In genomic region chrX:3157048-3157703, dm6 we compare ENCODE assay signal across 1 fruit fly cellular context.
TF ChIP-seq lines count a peak whose summit lies in the region.

No protein-coding gene starts in this region.

TF ChIP-seq in whole organism, embryonic, 481 proteins besides CTCF, POLR2A, EP300 and RAD21 (continued from another document):
- TF ChIP-seq vnd (GFP tag; IDR thresholded peaks at IDR 0.05; lab: Robert Waterston, UW; ENCODE audit: partially characterized antibody) (no peak), Aef1 (GFP tag; IDR thresholded peaks at IDR 0.05; lab: Robert Waterston, UW) (0 out of 3 replicates have a peak, but pooled peaks have one; percentile 21), CG30403 (GFP tag; optimal IDR thresholded peaks at IDR 0.05; lab: Kevin White, UChicago) (peak; percentile 45), CG12769 (tag; optimal IDR thresholded peaks at IDR 0.05; lab: Kevin White, UChicago) (peak; percentile 73), CG9215 (GFP tag; IDR thresholded peaks at IDR 0.05; lab: Robert Waterston, UW) (0 out of 2 replicates have a peak, but pooled peaks have one; percentile 19), chinmo (GFP tag; IDR thresholded peaks at IDR 0.05; lab: Robert Waterston, UW; ENCODE audit: partially characterized antibody) (0 out of 4 replicates have a peak, but pooled peaks have one; percentile 22), dysf (GFP tag; IDR thresholded peaks at IDR 0.05; lab: Robert Waterston, UW) (peak; percentile 59; the same call in 2 of the 3 replicates), shn (GFP tag; optimal IDR thresholded peaks at IDR 0.05; lab: Kevin White, UChicago) (peak; percentile 12), zf30C (GFP tag; optimal IDR thresholded peaks at IDR 0.05; lab: Kevin White, UChicago) (peak; percentile 1), CG13424 (tag; optimal IDR thresholded peaks at IDR 0.05; lab: Kevin White, UChicago) (peak; percentile 9), CG9932 (GFP tag; IDR thresholded peaks at IDR 0.05; lab: Robert Waterston, UW) (peak; percentile 70), Hsf (GFP tag; optimal IDR thresholded peaks at IDR 0.05; lab: Kevin White, UChicago) (peak; percentile 8), CG3065 (GFP tag; optimal IDR thresholded peaks at IDR 0.05; lab: Kevin White, UChicago) (no peak), CG3407 (GFP tag; optimal IDR thresholded peaks at IDR 0.05; lab: Kevin White, UChicago) (no peak), bab2 (GFP tag; optimal IDR thresholded peaks at IDR 0.05; lab: Kevin White, UChicago) (peak; percentile 5), fd102C (GFP tag; optimal IDR thresholded peaks at IDR 0.05; lab: Kevin White, UChicago) (no peak), CG2120 (GFP tag; optimal IDR thresholded peaks at IDR 0.05; lab: Kevin White, UChicago) (peak; percentile 57), CG10147 (GFP tag; optimal IDR thresholded peaks at IDR 0.05; lab: Kevin White, UChicago) (no peak), bcd (GFP tag; optimal IDR thresholded peaks at IDR 0.05; lab: Kevin White, UChicago) (peak; percentile 17), D19B (GFP tag; optimal IDR thresholded peaks at IDR 0.05; lab: Kevin White, UChicago) (peak; percentile 16), Taf1 (GFP tag; IDR thresholded peaks at IDR 0.05; lab: Robert Waterston, UW) (no peak), CG13123 (GFP tag; optimal IDR thresholded peaks at IDR 0.05; lab: Kevin White, UChicago) (peak; percentile 11), Atf6 (GFP tag; IDR thresholded peaks at IDR 0.05; lab: Robert Waterston, UW) (peak; percentile 37; the same call in 1 of the 2 replicates), CG15514 (GFP tag; optimal IDR thresholded peaks at IDR 0.05; lab: Kevin White, UChicago) (peak; percentile 5), Doc2 (GFP tag; IDR thresholded peaks at IDR 0.05; lab: Robert Waterston, UW) (no peak), CG11560 (tag; IDR thresholded peaks at IDR 0.05; lab: Robert Waterston, UW) (no peak), grau (tag; optimal IDR thresholded peaks at IDR 0.05; lab: Kevin White, UChicago) (peak; percentile 37), CG10431 (GFP tag; optimal IDR thresholded peaks at IDR 0.05; lab: Kevin White, UChicago) (no peak), gem (tag; optimal IDR thresholded peaks at IDR 0.05; lab: Kevin White, UChicago) (peak; percentile 58), nom (GFP tag; optimal IDR thresholded peaks at IDR 0.05; lab: Kevin White, UChicago) (no peak), Asciz (GFP tag; optimal IDR thresholded peaks at IDR 0.05; lab: Kevin White, UChicago) (no peak), CG17385 (GFP tag; optimal IDR thresholded peaks at IDR 0.05; lab: Kevin White, UChicago) (peak; percentile 9), Xbp1 (GFP tag; optimal IDR thresholded peaks at IDR 0.05; lab: Kevin White, UChicago) (peak; percentile 2), nerfin-2 (GFP tag; IDR thresholded peaks at IDR 0.05; lab: Robert Waterston, UW; ENCODE audit: partially characterized antibody) (no peak), Gug (GFP tag; IDR thresholded peaks at IDR 0.05; lab: Robert Waterston, UW) (peak; percentile 17; the same call in 2 of the 4 replicates), CG2678 (tag; optimal IDR thresholded peaks at IDR 0.05; lab: Kevin White, UChicago) (peak; percentile 56), PHDP (tag; optimal IDR thresholded peaks at IDR 0.05; lab: Kevin White, UChicago) (peak; percentile 35), H2.0 (GFP tag; IDR thresholded peaks at IDR 0.05; lab: Robert Waterston, UW) (peak; percentile 14; the same call in 1 of the 2 replicates), sisA (GFP tag; IDR thresholded peaks at IDR 0.05; lab: Robert Waterston, UW) (no peak), HLH54F (GFP tag; optimal IDR thresholded peaks at IDR 0.05; lab: Kevin White, UChicago) (peak; percentile 0), CoRest (tag; optimal IDR thresholded peaks at IDR 0.05; lab: Kevin White, UChicago) (peak; percentile 43), tna (GFP tag; IDR thresholded peaks at IDR 0.05; lab: Robert Waterston, UW; ENCODE audit: partially characterized antibody) (no peak), CG4282 (GFP tag; optimal IDR thresholded peaks at IDR 0.05; lab: Kevin White, UChicago) (no peak), NC2β (GFP tag; optimal IDR thresholded peaks at IDR 0.05; lab: Kevin White, UChicago) (no peak), pb (GFP tag; optimal IDR thresholded peaks at IDR 0.05; lab: Kevin White, UChicago) (no peak), Bgb (GFP tag; IDR thresholded peaks at IDR 0.05; lab: Robert Waterston, UW; ENCODE audit: partially characterized antibody) (no peak), CG3281 (GFP tag; optimal IDR thresholded peaks at IDR 0.05; lab: Kevin White, UChicago) (peak; percentile 21), CG18011 (GFP tag; optimal IDR thresholded peaks at IDR 0.05; lab: Kevin White, UChicago) (no peak), CG14441 (GFP tag; IDR thresholded peaks at IDR 0.05; lab: Robert Waterston, UW) (peak; percentile 43; the same call in 1 of the 2 replicates), Ets65A (GFP tag; lab: Kevin White, UChicago) (peak; percentile 67), Awh (GFP tag; IDR thresholded peaks at IDR 0.05; lab: Robert Waterston, UW) (peak; percentile 85), C15 (GFP tag; IDR thresholded peaks at IDR 0.05; lab: Robert Waterston, UW) (no peak), unpg (GFP tag; optimal IDR thresholded peaks at IDR 0.05; lab: Kevin White, UChicago) (peak; percentile 43), mam (GFP tag; optimal IDR thresholded peaks at IDR 0.05; lab: Kevin White, UChicago) (peak; percentile 10), CG8765 (GFP tag; IDR thresholded peaks at IDR 0.05; lab: Robert Waterston, UW) (no peak), Meics (GFP tag; optimal IDR thresholded peaks at IDR 0.05; lab: Kevin White, UChicago) (peak; percentile 6), CG11247 (GFP tag; IDR thresholded peaks at IDR 0.05; lab: Robert Waterston, UW) (peak; percentile 43; the same call in 1 of the 2 replicates), CG11504 (tag; optimal IDR thresholded peaks at IDR 0.05; lab: Kevin White, UChicago) (peak; percentile 46), CG1603 (tag; optimal IDR thresholded peaks at IDR 0.05; lab: Kevin White, UChicago) (peak; percentile 39), HHEX (GFP tag; optimal IDR thresholded peaks at IDR 0.05; lab: Kevin White, UChicago) (peak; percentile 23), dpn (GFP tag; optimal IDR thresholded peaks at IDR 0.05; lab: Kevin White, UChicago) (peak in 1 of 2 experiments; percentile 37), abd-A (tag; optimal IDR thresholded peaks at IDR 0.05; lab: Kevin White, UChicago) (peak; percentile 86), lab (GFP tag; optimal IDR thresholded peaks at IDR 0.05; lab: Kevin White, UChicago) (peak; percentile 39), Rfx (GFP tag; IDR thresholded peaks at IDR 0.05; lab: Robert Waterston, UW) (peak; percentile 78), amos (GFP tag; IDR thresholded peaks at IDR 0.05; lab: Robert Waterston, UW; ENCODE audit: partially characterized antibody) (no peak), insv (GFP tag; optimal IDR thresholded peaks at IDR 0.05; lab: Kevin White, UChicago) (no peak), Hr51 (GFP tag; optimal IDR thresholded peaks at IDR 0.05; lab: Kevin White, UChicago) (peak in 1 of 2 experiments; percentile 42), CG8290 (GFP tag; optimal IDR thresholded peaks at IDR 0.05; lab: Kevin White, UChicago) (no peak), CG8290 (tag; optimal IDR thresholded peaks at IDR 0.05; lab: Kevin White, UChicago) (peak in 1 of 2 experiments; percentile 66), B-H2 (GFP tag; optimal IDR thresholded peaks at IDR 0.05; lab: Kevin White, UChicago) (peak; percentile 10), CG10462 (GFP tag; optimal IDR thresholded peaks at IDR 0.05; lab: Kevin White, UChicago) (no peak), CG2712 (tag; optimal IDR thresholded peaks at IDR 0.05; lab: Kevin White, UChicago) (peak; percentile 16), CG9727 (GFP tag; optimal IDR thresholded peaks at IDR 0.05; lab: Kevin White, UChicago) (peak; percentile 8), Sox102F (GFP tag; optimal IDR thresholded peaks at IDR 0.05; lab: Kevin White, UChicago) (peak; percentile 40), CG14014 (GFP tag; IDR thresholded peaks at IDR 0.05; lab: Robert Waterston, UW) (peak; percentile 57), hkb (optimal IDR thresholded peaks at IDR 0.05; lab: Kevin White, UChicago) (no peak), hkb (GFP tag; IDR thresholded peaks at IDR 0.05; lab: Robert Waterston, UW) (no peak), CG4404 (GFP tag; IDR thresholded peaks at IDR 0.05; lab: Robert Waterston, UW) (no peak), CG3847 (GFP tag; IDR thresholded peaks at IDR 0.05; lab: Robert Waterston, UW) (peak; percentile 41; the same call in 1 of the 2 replicates), pan (optimal IDR thresholded peaks at IDR 0.05; lab: Kevin White, UChicago) (no peak), pan (GFP tag; optimal IDR thresholded peaks at IDR 0.05 in 1 of 2, IDR thresholded peaks at IDR 0.05 in 1 of 2) (peak in 1 of 2 experiments; percentile 35), CG7357 (GFP tag; IDR thresholded peaks at IDR 0.05; lab: Robert Waterston, UW) (peak; percentile 34; the same call in 1 of the 3 replicates), seq (GFP tag; IDR thresholded peaks at IDR 0.05; lab: Robert Waterston, UW) (0 out of 2 replicates have a peak, but pooled peaks have one; percentile 42), CG12659 (GFP tag; optimal IDR thresholded peaks at IDR 0.05; lab: Kevin White, UChicago) (peak; percentile 29), esg (GFP tag; conservative IDR thresholded peaks at IDR 0.05; lab: Robert Waterston, UW) (0 out of 2 replicates have a peak, but pooled peaks have one; percentile 17), prd (optimal IDR thresholded peaks at IDR 0.05; lab: Kevin White, UChicago) (no peak), prd (GFP tag; IDR thresholded peaks at IDR 0.05; lab: Robert Waterston, UW) (peak; percentile 26; the same call in 1 of the 3 replicates), slbo (GFP tag; IDR thresholded peaks at IDR 0.05; lab: Robert Waterston, UW) (peak; percentile 65), row (GFP tag; IDR thresholded peaks at IDR 0.05; lab: Robert Waterston, UW) (peak; percentile 52), caup (GFP tag; optimal IDR thresholded peaks at IDR 0.05; lab: Kevin White, UChicago; ENCODE audit: severe bottlenecking) (peak; percentile 60), Myb (GFP tag; optimal IDR thresholded peaks at IDR 0.05; lab: Kevin White, UChicago) (peak; percentile 25), ind (GFP tag; optimal IDR thresholded peaks at IDR 0.05; lab: Kevin White, UChicago) (peak; percentile 26), nmo (GFP tag; optimal IDR thresholded peaks at IDR 0.05; lab: Kevin White, UChicago) (peak; percentile 18), CG17361 (GFP tag; IDR thresholded peaks at IDR 0.05; lab: Robert Waterston, UW) (no peak), al (GFP tag; IDR thresholded peaks at IDR 0.05; lab: Robert Waterston, UW) (peak; percentile 70), CG7839 (tag; optimal IDR thresholded peaks at IDR 0.05; lab: Kevin White, UChicago) (peak; percentile 43), CG32532 (GFP tag; IDR thresholded peaks at IDR 0.05; lab: Robert Waterston, UW) (peak; percentile 72)
TF ChIP-seq in whole organism, embryonic: peak in this region for 94.
